Worm (Caenorhabditis elegans) whole organism, L1 larva: ENCODE results near the gene abi-1.

ENCODE experiments used
- dpl-1 ChIP-seq, 3 experiments: fragments of 150-350 bp in 2 of 3; sonication (generic microtip) in 1 of 3; optimal IDR thresholded peaks; 2 replicates each; lab custom pipeline; 2014 to 2017; ENCODE audit warnings: missing biosample characterization in 3 of 3, missing genetic modification characterization in 3 of 3, missing genetic modification reagents in 3 of 3
- elt-3 ChIP-seq, 6 experiments: fragments of 150-350 bp in 1 of 6; sonication (generic microtip); optimal IDR thresholded peaks; 2 replicates each; lab custom pipeline; 2017 to 2018; ENCODE audit warnings: missing biosample characterization in 6 of 6, missing genetic modification characterization in 6 of 6, inconsistent platforms in 1 of 6
- isw-1 ChIP-seq: fragments of 200-800 bp; sonication (Bioruptor generic); IDR thresholded peaks from 2 replicates; pipeline ENCODE4 v1.3.6; 2022; ENCODE audit warnings: missing genetic modification characterization, missing compliant biosample characterization
- lin-13 ChIP-seq: fragments of 150-350 bp; optimal IDR thresholded peaks from 2 replicates; lab custom pipeline; 2014; ENCODE audit warnings: missing biosample characterization, missing genetic modification reagents, missing genetic modification characterization
- nhr-237 ChIP-seq: fragments of 150-350 bp; optimal IDR thresholded peaks from 2 replicates; lab custom pipeline; 2014; ENCODE audit warnings: missing biosample characterization, missing genetic modification characterization
- rnt-1 ChIP-seq: sonication (generic microtip); optimal IDR thresholded peaks from 2 replicates; lab custom pipeline; 2016; ENCODE audit warnings: mild to moderate bottlenecking, missing genetic modification characterization, moderate library complexity, missing compliant biosample characterization
- unc-130 ChIP-seq: fragments of 150-350 bp; optimal IDR thresholded peaks from 2 replicates; lab custom pipeline; 2017; ENCODE audit warnings: missing biosample characterization, missing genetic modification characterization, inconsistent platforms
- unc-86 ChIP-seq: sonication (generic microtip); optimal IDR thresholded peaks from 2 replicates; lab custom pipeline; 2016; ENCODE audit warnings: missing genetic modification characterization, missing compliant biosample characterization

ce11 chrIII:5665278-5665677, 27.3 kb downstream of the abi-1 start:
- TF ChIP-seq rnt-1 (no peak), isw-1 (no peak), lin-13 (GFP tag; lab: Kevin White, UChicago) (no peak), unc-130 (tag; lab: Kevin White, UChicago) (no peak), nhr-237 (tag; lab: Kevin White, UChicago) (no peak), elt-3 (tag; optimal IDR thresholded peaks at IDR 0.05; lab: Kevin White, UChicago) (no peak), dpl-1 (GFP tag; optimal IDR thresholded peaks at IDR 0.05; lab: Kevin White, UChicago) (no peak), unc-86 (tag; lab: Kevin White, UChicago) (no peak)
